Worm (Caenorhabditis elegans) whole organism, L1 larva: ENCODE measurements around the gene ZK616.3.

Experiments used
- hlh-4 ChIP-seq: sonication (generic microtip); optimal IDR thresholded peaks from 2 replicates; lab custom pipeline; 2016; ENCODE audit warnings: mild to moderate bottlenecking, missing genetic modification characterization, missing compliant biosample characterization
- hpl-2 ChIP-seq: fragments of 150-350 bp; optimal IDR thresholded peaks from 2 replicates; lab custom pipeline; 2014; ENCODE audit warnings: missing biosample characterization, missing genetic modification reagents, missing genetic modification characterization
- lin-13 ChIP-seq: fragments of 150-350 bp; optimal IDR thresholded peaks from 2 replicates; lab custom pipeline; 2014; ENCODE audit warnings: missing biosample characterization, missing genetic modification reagents, missing genetic modification characterization
- nhr-237 ChIP-seq: fragments of 150-350 bp; optimal IDR thresholded peaks from 2 replicates; lab custom pipeline; 2014; ENCODE audit warnings: missing biosample characterization, missing genetic modification characterization
- nhr-77 ChIP-seq: fragments of 150-350 bp; optimal IDR thresholded peaks from 2 replicates; lab custom pipeline; 2014; ENCODE audit warnings: missing biosample characterization, missing genetic modification characterization
- pag-3 ChIP-seq: sonication (generic microtip); optimal IDR thresholded peaks from 2 replicates; lab custom pipeline; 2017; ENCODE audit warnings: missing genetic modification characterization, mild to moderate bottlenecking, missing compliant biosample characterization, antibody characterized with exemption, borderline replicate concordance; ENCODE audit not compliant: insufficient read depth
- ztf-11 ChIP-seq, 2 experiments: sonication (generic microtip); optimal IDR thresholded peaks; 2 replicates each; lab custom pipeline; 2016 to 2017; ENCODE audit warnings: missing genetic modification characterization in 2 of 2, missing biosample characterization in 1 of 2, missing compliant biosample characterization in 1 of 2

- TF ChIP-seq ztf-11 (tag; optimal IDR thresholded peaks at IDR 0.05; lab: Kevin White, UChicago) (no peak), hlh-4 (tag; lab: Kevin White, UChicago) (no peak), hpl-2 (GFP tag; lab: Kevin White, UChicago) (no peak), nhr-237 (tag; lab: Kevin White, UChicago) (no peak), pag-3 (tag; lab: Kevin White, UChicago) (no peak), nhr-77 (no peak), lin-13 (GFP tag; lab: Kevin White, UChicago) (no peak)
These were observed 18.8 kb downstream of the ZK616.3 start, which contains the start of gene spp-7 for ce11 chrIV:5415696-5416095.
